Fruit fly (Drosophila melanogaster) whole organism, pupa: ENCODE results near the gene CG10064.

ENCODE experiments used
- CG10348 ChIP-seq: fragments of 200-800 bp; sonication (Bioruptor generic); IDR thresholded peaks from 2 replicates; pipeline ENCODE4 v1.3.6; 2022; ENCODE audit warnings: missing biosample characterization, missing genetic modification characterization
- CG12605 ChIP-seq: fragments of 200-800 bp; sonication (Bioruptor generic); IDR thresholded peaks from 2 replicates; pipeline ENCODE4 v1.3.6; 2022; ENCODE audit warnings: missing biosample characterization, missing genetic modification characterization
- CG13204 ChIP-seq: fragments of 200-800 bp; sonication (Bioruptor generic); optimal IDR thresholded peaks from 2 replicates; lab custom pipeline; 2018; ENCODE audit warnings: missing biosample characterization, mild to moderate bottlenecking, missing genetic modification characterization, moderate library complexity
- CG14655 ChIP-seq: fragments of 200-800 bp; sonication (Bioruptor generic); optimal IDR thresholded peaks from 3 replicates; lab custom pipeline; 2017; ENCODE audit warnings: mild to moderate bottlenecking, missing biosample characterization, missing genetic modification reagents, missing genetic modification characterization
- CG15710 ChIP-seq: fragments of 200-800 bp; sonication (Bioruptor generic); optimal IDR thresholded peaks from 2 replicates; lab custom pipeline; 2018; ENCODE audit warnings: missing biosample characterization, mild to moderate bottlenecking, missing genetic modification characterization, moderate library complexity
- CG17806 ChIP-seq: fragments of 200-800 bp; sonication (Bioruptor generic); optimal IDR thresholded peaks from 2 replicates; lab custom pipeline; 2018; ENCODE audit warnings: missing biosample characterization, mild to moderate bottlenecking, missing genetic modification characterization, moderate library complexity
- CG32121 ChIP-seq: fragments of 200-800 bp; sonication (Bioruptor generic); IDR thresholded peaks from 2 replicates; pipeline ENCODE4 v1.3.6; 2022; ENCODE audit warnings: missing biosample characterization, missing genetic modification characterization
- CG34367 ChIP-seq: fragments of 200-800 bp; sonication (Bioruptor generic); optimal IDR thresholded peaks from 2 replicates; lab custom pipeline; 2018; ENCODE audit warnings: missing biosample characterization, mild to moderate bottlenecking, missing genetic modification characterization
- CG4496 ChIP-seq: fragments of 200-800 bp; sonication (Bioruptor generic); IDR thresholded peaks from 3 replicates; pipeline ENCODE4 v1.3.6; 2022; ENCODE audit warnings: missing biosample characterization, missing genetic modification characterization
- CG8159 ChIP-seq: fragments of 200-800 bp; sonication (Bioruptor generic); optimal IDR thresholded peaks from 3 replicates; lab custom pipeline; 2018; ENCODE audit warnings: missing biosample characterization, mild to moderate bottlenecking, missing genetic modification characterization, moderate library complexity
- CG8301 ChIP-seq: fragments of 200-800 bp; sonication (Bioruptor generic); optimal IDR thresholded peaks from 2 replicates; lab custom pipeline; 2018; ENCODE audit warnings: missing biosample characterization, mild to moderate bottlenecking, missing genetic modification characterization
- CG9948 ChIP-seq: fragments of 200-800 bp; sonication (Bioruptor generic); optimal IDR thresholded peaks from 2 replicates; lab custom pipeline; 2018; ENCODE audit warnings: missing biosample characterization, mild to moderate bottlenecking, missing genetic modification characterization, moderate library complexity
- D1 ChIP-seq: fragments of 200-800 bp; sonication (Bioruptor generic); optimal IDR thresholded peaks from 2 replicates; lab custom pipeline; 2018; ENCODE audit warnings: missing biosample characterization, mild to moderate bottlenecking, missing genetic modification characterization, moderate library complexity
- EcR ChIP-seq: fragments of 200-800 bp; sonication (Bioruptor generic); optimal IDR thresholded peaks from 3 replicates; lab custom pipeline; 2019; ENCODE audit warnings: missing biosample characterization, missing genetic modification characterization, mild to moderate bottlenecking, moderate library complexity, missing genetic modification reagents
- Ets98B ChIP-seq: fragments of 200-800 bp; sonication (Bioruptor generic); IDR thresholded peaks from 2 replicates; pipeline ENCODE4 v1.3.6; 2022; ENCODE audit warnings: missing biosample characterization, missing genetic modification characterization
- Pif1A ChIP-seq: fragments of 200-800 bp; sonication (Bioruptor generic); optimal IDR thresholded peaks from 3 replicates; lab custom pipeline; 2016; ENCODE audit warnings: missing biosample characterization, missing genetic modification characterization
- Pif1B ChIP-seq: fragments of 200-800 bp; sonication (Bioruptor generic); optimal IDR thresholded peaks from 3 replicates; lab custom pipeline; 2016; ENCODE audit warnings: missing biosample characterization, missing genetic modification characterization
- Snoo ChIP-seq: fragments of 200-800 bp; sonication (Bioruptor generic); optimal IDR thresholded peaks from 3 replicates; lab custom pipeline; 2017; ENCODE audit warnings: missing biosample characterization, mild to moderate bottlenecking, missing genetic modification characterization, inconsistent platforms
- fd96Ca ChIP-seq: fragments of 200-800 bp; sonication (Bioruptor generic); IDR thresholded peaks from 3 replicates; pipeline ENCODE4 v1.3.6; 2022; ENCODE audit warnings: missing biosample characterization, missing genetic modification characterization
- gl ChIP-seq: fragments of 200-800 bp; sonication (Bioruptor generic); optimal IDR thresholded peaks from 2 replicates; lab custom pipeline; 2018; ENCODE audit warnings: missing biosample characterization, mild to moderate bottlenecking, missing genetic modification characterization
- rn ChIP-seq: fragments of 200-800 bp; sonication (Bioruptor generic); IDR thresholded peaks from 2 replicates; pipeline ENCODE4 v1.3.6; 2022; ENCODE audit warnings: missing biosample characterization, missing genetic modification characterization

CG10064 gene

dm6 chr3L:6967797-6968196 lies at the start of gene CG10064:
TSS of gene CG10064 (minus strand) at chr3L:6967897.
- TF ChIP-seq CG9948 (tag; lab: Kevin White, UChicago): no peak
- TF ChIP-seq CG17806 (tag; lab: Kevin White, UChicago): no peak
- no peak for TF ChIP-seq CG8159 (tag; lab: Kevin White, UChicago)
- no peak for TF ChIP-seq gl (tag; lab: Kevin White, UChicago)
- TF ChIP-seq CG15710: no peak
- TF ChIP-seq Pif1A (GFP tag; lab: Kevin White, UChicago): no peak
- TF ChIP-seq CG32121 (GFP tag; lab: Robert Waterston, UW): no peak
- no peak for TF ChIP-seq D1 (tag; lab: Kevin White, UChicago)
- TF ChIP-seq CG34367: no peak
- TF ChIP-seq CG4496 (GFP tag; lab: Robert Waterston, UW): no peak
- no peak for TF ChIP-seq rn
- no peak for TF ChIP-seq CG12605
- TF ChIP-seq CG8301: no peak

dm6 chr3L:7013568-7014305 lies 46.0 kb upstream of the CG10064 start:
- TF ChIP-seq D1 (tag; lab: Kevin White, UChicago) (no peak), rn (no peak), fd96Ca (GFP tag; lab: Robert Waterston, UW) (peak; percentile 49; the same call in 1 of the 3 replicates), EcR (GFP tag; lab: Kevin White, UChicago) (no peak), CG17806 (tag; lab: Kevin White, UChicago) (no peak), Ets98B (peak; percentile 72), CG15710 (no peak), CG13204 (GFP tag; lab: Kevin White, UChicago) (no peak), gl (tag; lab: Kevin White, UChicago) (no peak), Pif1B (no peak), CG12605 (no peak), CG32121 (GFP tag; lab: Robert Waterston, UW) (peak; percentile 65), Snoo (tag; lab: Kevin White, UChicago) (no peak), CG8159 (tag; lab: Kevin White, UChicago) (no peak), CG8301 (no peak), CG14655 (GFP tag; lab: Kevin White, UChicago) (no peak), CG9948 (tag; lab: Kevin White, UChicago) (no peak), CG10348 (GFP tag; lab: Robert Waterston, UW) (no peak), CG34367 (no peak), Pif1A (GFP tag; lab: Kevin White, UChicago) (peak; percentile 23), CG4496 (GFP tag; lab: Robert Waterston, UW) (peak; percentile 81)

dm6 chr3L:7012271-7012670 lies 44.6 kb upstream of the CG10064 start:
- no peak for TF ChIP-seq CG32121 (GFP tag; lab: Robert Waterston, UW)
- TF ChIP-seq CG13204 (GFP tag; lab: Kevin White, UChicago): no peak
- TF ChIP-seq CG12605: no peak
- no peak for TF ChIP-seq CG9948 (tag; lab: Kevin White, UChicago)
- TF ChIP-seq CG4496 (GFP tag; lab: Robert Waterston, UW): no peak
- TF ChIP-seq Pif1B: no peak
- no peak for TF ChIP-seq Pif1A (GFP tag; lab: Kevin White, UChicago)
- TF ChIP-seq rn: no peak

dm6 chr3L:7009886-7010285 lies 42.2 kb upstream of the CG10064 start:
- TF ChIP-seq D1 (tag; lab: Kevin White, UChicago) (no peak), CG14655 (GFP tag; lab: Kevin White, UChicago) (no peak), Pif1B (no peak), CG17806 (tag; lab: Kevin White, UChicago) (no peak), CG12605 (no peak)

dm6 chr3L:7009411-7009810 lies 41.7 kb upstream of the CG10064 start:
- TF ChIP-seq CG34367 (no peak), D1 (tag; lab: Kevin White, UChicago) (no peak), fd96Ca (GFP tag; lab: Robert Waterston, UW) (no peak), CG8301 (no peak), CG12605 (no peak), CG14655 (GFP tag; lab: Kevin White, UChicago) (peak; percentile 47), rn (no peak), CG9948 (tag; lab: Kevin White, UChicago) (peak; percentile 43), Ets98B (no peak), CG13204 (GFP tag; lab: Kevin White, UChicago) (no peak), CG17806 (tag; lab: Kevin White, UChicago) (peak; percentile 5), CG15710 (peak; percentile 53), Pif1A (GFP tag; lab: Kevin White, UChicago) (no peak), CG32121 (GFP tag; lab: Robert Waterston, UW) (no peak), CG8159 (tag; lab: Kevin White, UChicago) (peak; percentile 63)

dm6 chr3L:7008351-7008750 lies 40.7 kb upstream of the CG10064 start:
- 0 out of 2 replicates have a peak, but pooled peaks have one; percentile 16 for TF ChIP-seq CG12605
- TF ChIP-seq fd96Ca (GFP tag; lab: Robert Waterston, UW): no peak
- peak; percentile 16 for TF ChIP-seq Snoo (tag; lab: Kevin White, UChicago)
- no peak for TF ChIP-seq CG10348 (GFP tag; lab: Robert Waterston, UW)
- peak; percentile 73 for TF ChIP-seq CG9948 (tag; lab: Kevin White, UChicago)
- peak; percentile 52 for TF ChIP-seq CG14655 (GFP tag; lab: Kevin White, UChicago)
- peak; percentile 65 for TF ChIP-seq CG17806 (tag; lab: Kevin White, UChicago)
- TF ChIP-seq CG34367: peak; percentile 33
- TF ChIP-seq CG8301: peak; percentile 29
- 0 out of 3 replicates have a peak, but pooled peaks have one; percentile 30 for TF ChIP-seq CG4496 (GFP tag; lab: Robert Waterston, UW)
- no peak for TF ChIP-seq rn
- TF ChIP-seq gl (tag; lab: Kevin White, UChicago): no peak
- peak; percentile 70 for TF ChIP-seq CG15710
- TF ChIP-seq CG8159 (tag; lab: Kevin White, UChicago): peak; percentile 78
- TF ChIP-seq Pif1A (GFP tag; lab: Kevin White, UChicago): peak; percentile 44
- TF ChIP-seq CG32121 (GFP tag; lab: Robert Waterston, UW): 0 out of 2 replicates have a peak, but pooled peaks have one; percentile 36
